Fruit fly (Drosophila melanogaster): ENCODE results near the gene CG45154.

CG45154 gene

DNA sequence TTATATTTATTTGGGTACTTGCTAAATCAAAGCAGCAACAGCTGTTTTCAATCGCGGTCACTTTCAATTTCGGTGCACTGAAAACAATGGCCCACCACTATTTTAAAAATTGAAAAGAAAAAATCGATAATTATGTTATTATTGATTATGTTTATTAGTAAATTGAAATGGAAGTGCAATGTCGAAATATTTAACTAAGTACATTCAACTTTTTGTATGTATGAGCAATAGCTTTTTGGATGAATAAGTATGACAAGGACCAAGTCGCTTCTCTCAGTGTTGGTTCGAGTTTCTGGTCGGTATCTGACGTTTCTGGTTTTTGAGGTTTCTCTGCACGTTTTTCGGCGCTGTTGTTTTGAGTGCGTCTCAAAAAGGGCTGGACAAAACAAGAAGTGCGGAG lies 22.7 kb downstream of the CG45154 start (continued):
- TF ChIP-seq CG5953 (GFP tag; IDR thresholded peaks at IDR 0.05) (peak; percentile 45; the same call in 1 of the 2 replicates), CTCF (GFP tag; optimal IDR thresholded peaks at IDR 0.05) (no peak), CG13296 (GFP tag; optimal IDR thresholded peaks at IDR 0.05) (peak; percentile 42), CG14014 (GFP tag; IDR thresholded peaks at IDR 0.05) (peak; percentile 39; the same call in 1 of the 2 replicates), CG17912 (GFP tag; optimal IDR thresholded peaks at IDR 0.05) (no peak), scrt (GFP tag; optimal IDR thresholded peaks at IDR 0.05) (peak; percentile 35), CG32532 (GFP tag; IDR thresholded peaks at IDR 0.05) (peak; percentile 66), al (GFP tag; IDR thresholded peaks at IDR 0.05) (peak; percentile 44), CG1792 (GFP tag; optimal IDR thresholded peaks at IDR 0.05) (no peak), Mrtf (GFP tag; IDR thresholded peaks at IDR 0.05) (peak; percentile 24; the same call in 1 of the 3 replicates), Ets65A (GFP tag) (peak; percentile 84), Dll (GFP tag; IDR thresholded peaks at IDR 0.05; ENCODE audit: partially characterized antibody) (no peak), Drgx (GFP tag; IDR thresholded peaks at IDR 0.05) (peak; percentile 76), sug (tag; optimal IDR thresholded peaks at IDR 0.05) (peak; percentile 12), Oaz (GFP tag; IDR thresholded peaks at IDR 0.05) (peak; percentile 22; the same call in 1 of the 2 replicates), wdn (GFP tag; IDR thresholded peaks at IDR 0.05) (peak; percentile 53; the same call in 1 of the 2 replicates), CG3847 (GFP tag; IDR thresholded peaks at IDR 0.05) (peak; percentile 60), CG10274 (GFP tag; optimal IDR thresholded peaks at IDR 0.05) (peak; percentile 18), CG17359 (tag; optimal IDR thresholded peaks at IDR 0.05) (peak; percentile 73), ap (GFP tag; IDR thresholded peaks at IDR 0.05) (0 out of 2 replicates have a peak, but pooled peaks have one; percentile 46), HLHmδ (GFP tag; optimal IDR thresholded peaks at IDR 0.05) (no peak), Kr (GFP tag; optimal IDR thresholded peaks at IDR 0.05) (no peak), CG13624 (GFP tag; optimal IDR thresholded peaks at IDR 0.05) (peak; percentile 39), Gug (GFP tag; IDR thresholded peaks at IDR 0.05) (peak; percentile 38; the same call in 2 of the 4 replicates), Myb (GFP tag; optimal IDR thresholded peaks at IDR 0.05) (no peak), Fer3 (tag; optimal IDR thresholded peaks at IDR 0.05) (peak; percentile 64), Dad (GFP tag; optimal IDR thresholded peaks at IDR 0.05) (peak; percentile 25), Blimp-1 (GFP tag; optimal IDR thresholded peaks at IDR 0.05) (peak; percentile 96), Six4 (GFP tag; optimal IDR thresholded peaks at IDR 0.05) (peak; percentile 53), zf30C (GFP tag; optimal IDR thresholded peaks at IDR 0.05) (peak; percentile 58), Max (GFP tag; optimal IDR thresholded peaks at IDR 0.05) (peak; percentile 51), CG3163 (GFP tag; optimal IDR thresholded peaks at IDR 0.05) (no peak), zfh1 (GFP tag; IDR thresholded peaks at IDR 0.05) (peak; percentile 69; the same call in 2 of the 3 replicates), CG12155 (GFP tag; optimal IDR thresholded peaks at IDR 0.05) (peak; percentile 55), CG17361 (GFP tag; IDR thresholded peaks at IDR 0.05) (peak; percentile 83; the same call in 2 of the 3 replicates), CG10959 (GFP tag; IDR thresholded peaks at IDR 0.05) (peak; percentile 40; the same call in 1 of the 2 replicates), CG34224 (GFP tag; IDR thresholded peaks at IDR 0.05; ENCODE audit: partially characterized antibody) (no peak), MTF-1 (GFP tag; optimal IDR thresholded peaks at IDR 0.05; ENCODE audit: borderline replicate concordance) (no peak), Xbp1 (GFP tag; optimal IDR thresholded peaks at IDR 0.05) (peak; percentile 73), NK7.1 (GFP tag; optimal IDR thresholded peaks at IDR 0.05) (peak; percentile 7), az2 (GFP tag; optimal IDR thresholded peaks at IDR 0.05) (peak; percentile 72), CG32772 (GFP tag; IDR thresholded peaks at IDR 0.05) (peak; percentile 55), dysf (GFP tag; IDR thresholded peaks at IDR 0.05) (peak; percentile 77), CG7271 (tag; optimal IDR thresholded peaks at IDR 0.05) (peak; percentile 37), CG18599 (GFP tag; optimal IDR thresholded peaks at IDR 0.05) (peak; percentile 61), tap (tag; optimal IDR thresholded peaks at IDR 0.05) (peak; percentile 57), CG4730 (GFP tag; IDR thresholded peaks at IDR 0.05) (peak; percentile 45), CG4328 (GFP tag; optimal IDR thresholded peaks at IDR 0.05) (peak; percentile 1), CG10462 (GFP tag; optimal IDR thresholded peaks at IDR 0.05) (peak; percentile 58), CG12299 (tag; optimal IDR thresholded peaks at IDR 0.05) (peak; percentile 43), CG33213 (GFP tag; optimal IDR thresholded peaks at IDR 0.05) (no peak)

All from whole organism, embryonic.